Fruit fly (Drosophila melanogaster) whole organism, embryonic: ENCODE measurements around the gene Zip89B.

Experiments
- Bteb2 ChIP-seq: fragments of 200-800 bp; sonication (Bioruptor generic); optimal IDR thresholded peaks from 2 replicates; lab custom pipeline; 2016; ENCODE audit warnings: missing biosample characterization, missing genetic modification characterization
- CG12391 ChIP-seq: fragments of 200-800 bp; sonication (Bioruptor generic); optimal IDR thresholded peaks from 3 replicates; lab custom pipeline; 2018; ENCODE audit warnings: missing biosample characterization, mild to moderate bottlenecking, missing genetic modification characterization, moderate library complexity
- CG12659 ChIP-seq: fragments of 200-800 bp; sonication (Bioruptor generic); optimal IDR thresholded peaks from 3 replicates; lab custom pipeline; 2017; ENCODE audit warnings: mild to moderate bottlenecking, missing biosample characterization, missing genetic modification reagents, missing genetic modification characterization
- CG13296 ChIP-seq: fragments of 200-800 bp; sonication (Bioruptor generic); optimal IDR thresholded peaks from 3 replicates; lab custom pipeline; 2018; ENCODE audit warnings: missing biosample characterization, mild to moderate bottlenecking, missing genetic modification characterization
- CG13424 ChIP-seq: fragments of 200-800 bp; sonication (Bioruptor generic); optimal IDR thresholded peaks from 2 replicates; lab custom pipeline; 2019; ENCODE audit warnings: missing biosample characterization, mild to moderate bottlenecking, missing genetic modification characterization, moderate library complexity
- CG14710 ChIP-seq: fragments of 200-800 bp; sonication (Bioruptor generic); optimal IDR thresholded peaks from 3 replicates; lab custom pipeline; 2019; ENCODE audit warnings: missing biosample characterization, mild to moderate bottlenecking, missing genetic modification characterization, moderate library complexity
- CG17912 ChIP-seq: fragments of 200-800 bp; sonication (Bioruptor generic); optimal IDR thresholded peaks from 2 replicates; lab custom pipeline; 2018; ENCODE audit warnings: missing biosample characterization, mild to moderate bottlenecking, missing genetic modification characterization
- CG18262 ChIP-seq: fragments of 200-800 bp; optimal IDR thresholded peaks from 3 replicates; lab custom pipeline; 2019; ENCODE audit warnings: missing biosample characterization, mild to moderate bottlenecking, missing genetic modification characterization, moderate library complexity
- CG2116 ChIP-seq: fragments of 200-800 bp; sonication (Bioruptor generic); optimal IDR thresholded peaks from 3 replicates; lab custom pipeline; 2018; ENCODE audit warnings: missing biosample characterization, mild to moderate bottlenecking, missing genetic modification characterization
- CG2202 ChIP-seq: fragments of 200-800 bp; sonication (Bioruptor generic); optimal IDR thresholded peaks from 2 replicates; lab custom pipeline; 2018; ENCODE audit warnings: missing biosample characterization, mild to moderate bottlenecking, missing genetic modification characterization
- CG2875 ChIP-seq: fragments of 200-800 bp; sonication (Bioruptor generic); optimal IDR thresholded peaks from 2 replicates; lab custom pipeline; 2017; ENCODE audit warnings: missing biosample characterization, mild to moderate bottlenecking, missing genetic modification characterization, missing genetic modification reagents
- CG32772 ChIP-seq: fragments of 200-800 bp; sonication (Bioruptor generic); IDR thresholded peaks from 2 replicates; pipeline ENCODE4 v1.3.6; 2022; ENCODE audit warnings: missing biosample characterization, missing genetic modification characterization
- CG3407 ChIP-seq: fragments of 200-800 bp; sonication (Bioruptor generic); optimal IDR thresholded peaks from 2 replicates; lab custom pipeline; 2018; ENCODE audit warnings: missing biosample characterization, mild to moderate bottlenecking, missing genetic modification characterization
- CG4424 ChIP-seq: fragments of 200-800 bp; sonication (Bioruptor generic); optimal IDR thresholded peaks from 3 replicates; lab custom pipeline; 2016; ENCODE audit warnings: missing biosample characterization, missing genetic modification characterization
- CG6654 ChIP-seq: fragments of 200-800 bp; sonication (Bioruptor generic); optimal IDR thresholded peaks from 2 replicates; lab custom pipeline; 2017; ENCODE audit warnings: missing biosample characterization, mild to moderate bottlenecking, missing genetic modification characterization
- CG7987 ChIP-seq: fragments of 200-800 bp; sonication (Bioruptor generic); optimal IDR thresholded peaks from 2 replicates; lab custom pipeline; 2018; ENCODE audit warnings: missing biosample characterization, mild to moderate bottlenecking, missing genetic modification characterization, moderate library complexity
- CG8944 ChIP-seq: fragments of 200-800 bp; sonication (Bioruptor generic); optimal IDR thresholded peaks from 3 replicates; lab custom pipeline; 2016; ENCODE audit warnings: missing biosample characterization, missing genetic modification characterization
- Chrac-16 ChIP-seq: fragments of 200-800 bp; sonication (Bioruptor generic); optimal IDR thresholded peaks from 3 replicates; lab custom pipeline; 2016; ENCODE audit warnings: missing biosample characterization, missing genetic modification characterization
- CkIIα-i1 ChIP-seq: fragments of 200-800 bp; sonication (Bioruptor generic); IDR thresholded peaks from 2 replicates; pipeline ENCODE4 v1.3.6; 2022; ENCODE audit warnings: missing biosample characterization, missing genetic modification characterization
- D19A ChIP-seq: fragments of 200-800 bp; optimal IDR thresholded peaks from 3 replicates; lab custom pipeline; 2019; ENCODE audit warnings: missing biosample characterization, mild to moderate bottlenecking, missing genetic modification characterization, moderate library complexity
- Doc3 ChIP-seq: fragments of 200-800 bp; sonication (Bioruptor generic); IDR thresholded peaks from 3 replicates; pipeline ENCODE4 v1.3.6; 2022; ENCODE audit warnings: missing biosample characterization, missing genetic modification characterization; ENCODE audit not compliant: partially characterized antibody
- Fer3 ChIP-seq: fragments of 200-800 bp; sonication (Bioruptor generic); optimal IDR thresholded peaks from 2 replicates; lab custom pipeline; 2018; ENCODE audit warnings: missing biosample characterization, mild to moderate bottlenecking, missing genetic modification characterization, moderate library complexity
- H15 ChIP-seq: fragments of 200-800 bp; sonication (Bioruptor generic); IDR thresholded peaks from 3 replicates; pipeline ENCODE4 v1.3.6; 2022; ENCODE audit warnings: missing biosample characterization, missing genetic modification characterization
- Jarid2 ChIP-seq: fragments of 200-800 bp; sonication (Bioruptor generic); optimal IDR thresholded peaks from 3 replicates; lab custom pipeline; 2017; ENCODE audit warnings: mild to moderate bottlenecking, missing biosample characterization, missing genetic modification reagents, missing genetic modification characterization
- Kr ChIP-seq: fragments of 200-800 bp; sonication (Bioruptor generic); optimal IDR thresholded peaks from 2 replicates; lab custom pipeline; 2017; ENCODE audit warnings: missing biosample characterization, mild to moderate bottlenecking, missing genetic modification characterization
- Mes4 ChIP-seq: fragments of 200-800 bp; sonication (Bioruptor generic); optimal IDR thresholded peaks from 2 replicates; lab custom pipeline; 2016; ENCODE audit warnings: missing biosample characterization, missing genetic modification characterization
- Ptx1 ChIP-seq: fragments of 200-800 bp; sonication (Bioruptor generic); IDR thresholded peaks from 2 replicates; pipeline ENCODE4 v1.3.6; 2022; ENCODE audit warnings: missing biosample characterization, missing genetic modification characterization
- Rfx ChIP-seq: fragments of 200-800 bp; sonication (Bioruptor generic); IDR thresholded peaks from 2 replicates; pipeline ENCODE4 v1.3.6; 2022; ENCODE audit warnings: missing biosample characterization, missing genetic modification characterization
- Side ChIP-seq: fragments of 200-800 bp; sonication (Bioruptor generic); optimal IDR thresholded peaks from 2 replicates; lab custom pipeline; 2016; ENCODE audit warnings: missing biosample characterization, missing genetic modification characterization
- Six4 ChIP-seq: fragments of 200-800 bp; sonication (Bioruptor generic); optimal IDR thresholded peaks from 2 replicates; lab custom pipeline; 2016; ENCODE audit warnings: missing biosample characterization, missing genetic modification characterization
- amos ChIP-seq: fragments of 200-800 bp; sonication (Bioruptor generic); IDR thresholded peaks from 2 replicates; pipeline ENCODE4 v1.3.6; 2022; ENCODE audit warnings: missing biosample characterization, missing genetic modification characterization; ENCODE audit not compliant: partially characterized antibody
- ase ChIP-seq: fragments of 200-800 bp; sonication (Bioruptor generic); IDR thresholded peaks from 3 replicates; pipeline ENCODE4 v1.3.6; 2022; ENCODE audit warnings: missing biosample characterization, missing genetic modification characterization
- btn ChIP-seq: fragments of 200-800 bp; sonication (Bioruptor generic); optimal IDR thresholded peaks from 2 replicates; lab custom pipeline; 2016; ENCODE audit warnings: missing biosample characterization, missing genetic modification characterization
- cas ChIP-seq: fragments of 200-800 bp; sonication (Bioruptor generic); IDR thresholded peaks from 2 replicates; pipeline ENCODE4 v1.3.6; 2022; ENCODE audit warnings: missing biosample characterization, missing genetic modification characterization
- croc ChIP-seq: fragments of 200-800 bp; sonication (Bioruptor generic); conservative IDR thresholded peaks from 3 replicates; pipeline ENCODE4 v1.3.6; 2022; ENCODE audit warnings: missing biosample characterization, missing genetic modification characterization
- ewg ChIP-seq: fragments of 200-800 bp; sonication (Bioruptor generic); optimal IDR thresholded peaks from 3 replicates; lab custom pipeline; 2017; ENCODE audit warnings: mild to moderate bottlenecking, missing biosample characterization, missing genetic modification reagents, missing genetic modification characterization
- hbn ChIP-seq: fragments of 200-800 bp; sonication (Bioruptor generic); IDR thresholded peaks from 2 replicates; pipeline ENCODE4 v1.3.6; 2022; ENCODE audit warnings: missing biosample characterization, missing genetic modification characterization; ENCODE audit not compliant: partially characterized antibody
- her ChIP-seq: fragments of 200-800 bp; sonication (Bioruptor generic); optimal IDR thresholded peaks from 2 replicates; lab custom pipeline; 2016; ENCODE audit warnings: missing biosample characterization, missing genetic modification characterization
- hkb ChIP-seq, 2 experiments: fragments of 200-800 bp in 1 of 2; fragments of >200 bp in 1 of 2; sonication (Bioruptor generic) in 1 of 2; IDR thresholded peaks in 1 of 2; optimal IDR thresholded peaks in 1 of 2; 2 replicates each; pipeline versions ENCODE4 v1.3.6 to Lab custom; 2017 to 2022; ENCODE audit warnings: missing biosample characterization in 1 of 2, missing genetic modification characterization in 1 of 2
- jumu ChIP-seq: fragments of 200-800 bp; sonication (Bioruptor generic); optimal IDR thresholded peaks from 3 replicates; lab custom pipeline; 2016; ENCODE audit warnings: missing biosample characterization, missing genetic modification characterization
- kah ChIP-seq: fragments of 200-800 bp; sonication (Bioruptor generic); optimal IDR thresholded peaks from 2 replicates; lab custom pipeline; 2018; ENCODE audit warnings: missing biosample characterization, mild to moderate bottlenecking, missing genetic modification characterization
- lab ChIP-seq: fragments of 200-800 bp; sonication (Bioruptor generic); optimal IDR thresholded peaks from 3 replicates; lab custom pipeline; 2017; ENCODE audit warnings: missing biosample characterization, missing genetic modification characterization, mild to moderate bottlenecking, moderate library complexity, missing genetic modification reagents
- ro ChIP-seq: fragments of 200-800 bp; sonication (Bioruptor generic); IDR thresholded peaks from 2 replicates; pipeline ENCODE4 v1.3.6; 2022; ENCODE audit warnings: missing biosample characterization, missing genetic modification characterization
- row ChIP-seq: fragments of 200-800 bp; sonication (Bioruptor generic); IDR thresholded peaks from 3 replicates; pipeline ENCODE4 v1.3.6; 2022; ENCODE audit warnings: missing biosample characterization, missing genetic modification characterization
- seq ChIP-seq: fragments of 200-800 bp; sonication (Bioruptor generic); IDR thresholded peaks from 2 replicates; pipeline ENCODE4 v1.3.6; 2022; ENCODE audit warnings: missing biosample characterization, missing genetic modification characterization
- sob ChIP-seq: fragments of 200-800 bp; sonication (Bioruptor generic); IDR thresholded peaks from 2 replicates; pipeline ENCODE4 v1.3.6; 2022; ENCODE audit warnings: missing biosample characterization, missing genetic modification characterization
- tx ChIP-seq: fragments of 200-800 bp; sonication (Bioruptor generic); optimal IDR thresholded peaks from 2 replicates; lab custom pipeline; 2016; ENCODE audit warnings: missing biosample characterization, missing genetic modification characterization
- unc-4 ChIP-seq: fragments of 200-800 bp; sonication (Bioruptor generic); IDR thresholded peaks from 2 replicates; pipeline ENCODE4 v1.3.6; 2022; ENCODE audit warnings: missing biosample characterization, missing genetic modification characterization; ENCODE audit not compliant: partially characterized antibody
- vnd ChIP-seq: fragments of 200-800 bp; sonication (Bioruptor generic); IDR thresholded peaks from 3 replicates; pipeline ENCODE4 v1.3.6; 2022; ENCODE audit warnings: missing biosample characterization, missing genetic modification characterization; ENCODE audit not compliant: partially characterized antibody

The Zip89B gene

dm6 chr3R:16331809-16332343 is 26.3 kb downstream of the Zip89B start (continued):
- TF ChIP-seq CG12391 (tag; lab: Kevin White, UChicago) (peak; percentile 19), Kr (no peak), CkIIα-i1 (GFP tag; lab: Robert Waterston, UW) (no peak), CG3407 (GFP tag; lab: Kevin White, UChicago) (peak; percentile 87), CG14710 (tag; lab: Kevin White, UChicago) (peak; percentile 55), ase (GFP tag; lab: Robert Waterston, UW) (0 out of 3 replicates have a peak, but pooled peaks have one; percentile 12), CG17912 (peak; percentile 36), lab (GFP tag; lab: Kevin White, UChicago) (peak; percentile 88), btn (GFP tag; lab: Kevin White, UChicago) (peak; percentile 53), jumu (GFP tag; lab: Kevin White, UChicago) (peak; percentile 28), vnd (GFP tag; lab: Robert Waterston, UW) (no peak), CG2202 (peak; percentile 88), Ptx1 (no peak), Chrac-16 (GFP tag; lab: Kevin White, UChicago) (no peak), Mes4 (peak; percentile 60), Jarid2 (no peak), D19A (tag; lab: Kevin White, UChicago) (no peak), ewg (GFP tag; lab: Kevin White, UChicago) (peak; percentile 66), CG32772 (0 out of 2 replicates have a peak, but pooled peaks have one; percentile 21), her (peak; percentile 61), hkb (optimal IDR thresholded peaks at IDR 0.05; lab: Kevin White, UChicago) (no peak), hkb (GFP tag; IDR thresholded peaks at IDR 0.05; lab: Robert Waterston, UW) (peak; percentile 58; the same call in 1 of the 2 replicates), CG18262 (tag; lab: Kevin White, UChicago) (peak; percentile 68), CG6654 (no peak), ro (GFP tag; lab: Robert Waterston, UW) (peak; percentile 33; the same call in 1 of the 2 replicates), unc-4 (GFP tag; lab: Robert Waterston, UW) (no peak), cas (no peak), seq (peak; percentile 79), Six4 (peak; percentile 31), CG12659 (GFP tag; lab: Kevin White, UChicago) (peak; percentile 74), sob (GFP tag; lab: Robert Waterston, UW) (peak; percentile 72), row (peak; percentile 36; the same call in 1 of the 3 replicates), Doc3 (GFP tag; lab: Robert Waterston, UW) (no peak), croc (GFP tag; lab: Robert Waterston, UW) (no peak; the same call in 2 of the 3 replicates), amos (GFP tag; lab: Robert Waterston, UW) (no peak), Rfx (peak; percentile 62; the same call in 1 of the 2 replicates), CG7987 (peak; percentile 48), H15 (GFP tag; lab: Robert Waterston, UW) (peak; percentile 65; the same call in 2 of the 3 replicates), CG13424 (tag; lab: Kevin White, UChicago) (peak; percentile 45), CG8944 (peak; percentile 30), CG2116 (GFP tag; lab: Kevin White, UChicago) (peak; percentile 54), Fer3 (peak; percentile 39), Bteb2 (GFP tag; lab: Kevin White, UChicago) (peak; percentile 27), hbn (no peak), CG2875 (peak; percentile 83), CG4424 (GFP tag; lab: Kevin White, UChicago) (peak; percentile 28), CG13296 (GFP tag; lab: Kevin White, UChicago) (peak; percentile 73), Side (peak; percentile 47), kah (GFP tag; lab: Kevin White, UChicago) (no peak), tx (GFP tag; lab: Kevin White, UChicago) (peak; percentile 23)
